Worm (Caenorhabditis elegans): ENCODE measurements around the gene mans-2.

DNA sequence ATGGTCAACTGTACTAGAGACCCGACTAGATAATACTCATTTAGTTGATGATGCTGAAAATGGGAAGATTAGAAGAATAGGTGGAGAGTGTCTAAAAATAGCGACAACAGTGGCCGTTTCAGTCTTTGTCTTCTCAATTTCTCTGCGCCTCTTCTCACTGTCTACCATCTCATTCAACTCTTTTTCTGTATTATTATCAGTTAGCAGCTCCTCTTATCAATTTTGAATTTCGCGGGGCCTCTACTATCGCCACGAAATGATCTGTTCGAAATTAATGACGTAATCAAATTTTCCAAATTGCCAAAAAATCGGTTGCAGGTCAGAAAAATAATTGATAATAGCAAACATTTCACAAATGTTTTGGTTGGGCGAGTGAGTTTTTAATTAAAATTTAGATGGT is 43.6 kb downstream of the mans-2 start:
- TF ChIP-seq T26A5.8 (tag; optimal IDR thresholded peaks at IDR 0.05) (no peak), mel-28 (tag; optimal IDR thresholded peaks at IDR 0.05; ENCODE audit: borderline replicate concordance) (no peak)
